Fruit fly (Drosophila melanogaster) whole organism, embryonic: ENCODE measurements around the gene GstO3.
A peak's percentile ranks its signal among the peaks of the same experiment; 100 is the strongest.

Experiments used
- Blimp-1 ChIP-seq: fragments of 200-800 bp; sonication (Bioruptor generic); optimal IDR thresholded peaks from 3 replicates; lab custom pipeline; 2018; ENCODE audit warnings: missing biosample characterization, missing genetic modification characterization, mild to moderate bottlenecking, moderate library complexity, missing genetic modification reagents
- CG1024 ChIP-seq: fragments of 200-800 bp; sonication (Bioruptor generic); IDR thresholded peaks from 2 replicates; pipeline ENCODE4 v1.3.6; 2022; ENCODE audit warnings: missing biosample characterization, missing genetic modification characterization
- CG10462 ChIP-seq: fragments of 200-800 bp; sonication (Bioruptor generic); optimal IDR thresholded peaks from 2 replicates; lab custom pipeline; 2016; ENCODE audit warnings: missing biosample characterization, missing genetic modification characterization
- CG1233 ChIP-seq: fragments of 200-800 bp; sonication (Bioruptor generic); optimal IDR thresholded peaks from 4 replicates; lab custom pipeline; 2018; ENCODE audit warnings: missing biosample characterization, mild to moderate bottlenecking, missing genetic modification characterization
- CG14710 ChIP-seq: fragments of 200-800 bp; sonication (Bioruptor generic); optimal IDR thresholded peaks from 3 replicates; lab custom pipeline; 2019; ENCODE audit warnings: missing biosample characterization, mild to moderate bottlenecking, missing genetic modification characterization, moderate library complexity
- CG2129 ChIP-seq: fragments of 200-800 bp; sonication (Bioruptor generic); IDR thresholded peaks from 2 replicates; pipeline ENCODE4 v1.3.6; 2022; ENCODE audit warnings: missing biosample characterization, missing genetic modification characterization; ENCODE audit not compliant: partially characterized antibody
- CG31388 ChIP-seq: fragments of 200-800 bp; sonication (Bioruptor generic); optimal IDR thresholded peaks from 2 replicates; lab custom pipeline; 2016; ENCODE audit warnings: missing biosample characterization, missing genetic modification characterization
- CG3281 ChIP-seq: fragments of 200-800 bp; sonication (Bioruptor generic); optimal IDR thresholded peaks from 3 replicates; lab custom pipeline; 2017; ENCODE audit warnings: missing biosample characterization, mild to moderate bottlenecking, missing genetic modification characterization
- CG34376 ChIP-seq: fragments of 200-800 bp; sonication (Bioruptor generic); optimal IDR thresholded peaks from 2 replicates; lab custom pipeline; 2018; ENCODE audit warnings: missing biosample characterization, mild to moderate bottlenecking, missing genetic modification characterization
- CG4424 ChIP-seq: fragments of 200-800 bp; sonication (Bioruptor generic); optimal IDR thresholded peaks from 3 replicates; lab custom pipeline; 2016; ENCODE audit warnings: missing biosample characterization, missing genetic modification characterization
- CG4617 ChIP-seq: fragments of 200-800 bp; sonication (Bioruptor generic); optimal IDR thresholded peaks from 3 replicates; lab custom pipeline; 2016; ENCODE audit warnings: missing biosample characterization, missing genetic modification characterization, borderline replicate concordance
- CG6765 ChIP-seq: fragments of 200-800 bp; sonication (Bioruptor generic); optimal IDR thresholded peaks from 3 replicates; lab custom pipeline; 2017; ENCODE audit warnings: missing biosample characterization, mild to moderate bottlenecking, missing genetic modification characterization
- CG6813 ChIP-seq: fragments of 200-800 bp; sonication (Bioruptor generic); optimal IDR thresholded peaks from 2 replicates; lab custom pipeline; 2017; ENCODE audit warnings: missing biosample characterization, missing genetic modification characterization, mild to moderate bottlenecking, moderate library complexity, missing genetic modification reagents
- CG7556 ChIP-seq: fragments of 200-800 bp; sonication (Bioruptor generic); optimal IDR thresholded peaks from 2 replicates; lab custom pipeline; 2017; ENCODE audit warnings: missing biosample characterization, mild to moderate bottlenecking, missing genetic modification characterization
- CG8281 ChIP-seq: fragments of 200-800 bp; sonication (Bioruptor generic); optimal IDR thresholded peaks from 2 replicates; lab custom pipeline; 2018; ENCODE audit warnings: missing biosample characterization, mild to moderate bottlenecking, missing genetic modification characterization, moderate library complexity
- CTCF ChIP-seq: fragments of 200-800 bp; sonication (Bioruptor generic); optimal IDR thresholded peaks from 2 replicates; lab custom pipeline; 2017; ENCODE audit warnings: missing biosample characterization, mild to moderate bottlenecking, missing genetic modification characterization, moderate library complexity
- CrebB ChIP-seq: fragments of 200-800 bp; sonication (Bioruptor generic); optimal IDR thresholded peaks from 3 replicates; lab custom pipeline; 2018; ENCODE audit warnings: missing biosample characterization, mild to moderate bottlenecking, missing genetic modification characterization
- D ChIP-seq, 2 experiments: fragments of 200-800 bp in 1 of 2; fragments of >200 bp in 1 of 2; sonication (Bioruptor generic) in 1 of 2; optimal IDR thresholded peaks; 2 replicates in 1 of 2; 3 replicates in 1 of 2; lab custom pipeline; 2017; ENCODE audit warnings: mild to moderate bottlenecking in 1 of 2, missing biosample characterization in 1 of 2, missing genetic modification characterization in 1 of 2, missing genetic modification reagents in 1 of 2
- Dref ChIP-seq: fragments of 200-800 bp; sonication (Bioruptor generic); IDR thresholded peaks from 2 replicates; pipeline ENCODE4 v1.3.6; 2022; ENCODE audit warnings: missing biosample characterization, missing genetic modification characterization
- Elba2 ChIP-seq: fragments of 200-800 bp; sonication (Bioruptor generic); optimal IDR thresholded peaks from 3 replicates; lab custom pipeline; 2016; ENCODE audit warnings: missing biosample characterization, missing genetic modification characterization
- Fer1 ChIP-seq: fragments of 200-800 bp; sonication (Bioruptor generic); optimal IDR thresholded peaks from 2 replicates; lab custom pipeline; 2017; ENCODE audit warnings: missing biosample characterization, mild to moderate bottlenecking, missing genetic modification characterization
- HLHmδ ChIP-seq: fragments of 200-800 bp; sonication (Bioruptor generic); optimal IDR thresholded peaks from 2 replicates; lab custom pipeline; 2018; ENCODE audit warnings: missing biosample characterization, mild to moderate bottlenecking, missing genetic modification characterization, moderate library complexity
- Hand ChIP-seq: fragments of 200-800 bp; sonication (Bioruptor generic); optimal IDR thresholded peaks from 2 replicates; lab custom pipeline; 2017; ENCODE audit warnings: mild to moderate bottlenecking, missing biosample characterization, missing genetic modification reagents, missing genetic modification characterization
- HmgD ChIP-seq: fragments of 200-800 bp; sonication (Bioruptor generic); optimal IDR thresholded peaks from 3 replicates; lab custom pipeline; 2016; ENCODE audit warnings: missing biosample characterization, missing genetic modification characterization
- Hr51 ChIP-seq, 2 experiments: fragments of 200-800 bp; sonication (Bioruptor generic); optimal IDR thresholded peaks; 2 replicates in 1 of 2; 3 replicates in 1 of 2; lab custom pipeline; 2016 to 2018; ENCODE audit warnings: missing biosample characterization in 2 of 2, missing genetic modification characterization in 2 of 2, mild to moderate bottlenecking in 1 of 2, moderate library complexity in 1 of 2
- Neu2 ChIP-seq: fragments of 200-800 bp; sonication (Bioruptor generic); optimal IDR thresholded peaks from 3 replicates; lab custom pipeline; 2016; ENCODE audit warnings: missing biosample characterization, missing genetic modification characterization, borderline replicate concordance
- Nf-YC ChIP-seq: fragments of 200-800 bp; optimal IDR thresholded peaks from 3 replicates; lab custom pipeline; 2019; ENCODE audit warnings: missing biosample characterization, mild to moderate bottlenecking, missing genetic modification characterization, moderate library complexity
- Ssrp ChIP-seq: fragments of 200-800 bp; sonication (Bioruptor generic); optimal IDR thresholded peaks from 2 replicates; lab custom pipeline; 2018; ENCODE audit warnings: missing biosample characterization, mild to moderate bottlenecking, missing genetic modification characterization, moderate library complexity
- Trl ChIP-seq, 3 experiments: fragments of >200 bp in 2 of 3; fragments of 200-800 bp in 1 of 3; sonication (Bioruptor generic) in 1 of 3; optimal IDR thresholded peaks; 2 replicates in 1 of 3; 3 replicates in 2 of 3; lab custom pipeline; 2016 to 2017; ENCODE audit warnings: missing biosample characterization in 1 of 3, missing genetic modification characterization in 1 of 3
- ac ChIP-seq: fragments of 200-800 bp; sonication (Bioruptor generic); optimal IDR thresholded peaks from 3 replicates; lab custom pipeline; 2017; ENCODE audit warnings: missing biosample characterization, mild to moderate bottlenecking, missing genetic modification characterization
- ap ChIP-seq: fragments of 200-800 bp; sonication (Bioruptor generic); IDR thresholded peaks from 2 replicates; pipeline ENCODE4 v1.3.6; 2022; ENCODE audit warnings: missing biosample characterization, missing genetic modification characterization
- ato ChIP-seq: fragments of 200-800 bp; sonication (Bioruptor generic); IDR thresholded peaks from 2 replicates; pipeline ENCODE4 v1.3.6; 2022; ENCODE audit warnings: missing biosample characterization, missing genetic modification characterization; ENCODE audit not compliant: partially characterized antibody
- cg ChIP-seq: fragments of 200-800 bp; sonication (Bioruptor generic); optimal IDR thresholded peaks from 3 replicates; lab custom pipeline; 2019; ENCODE audit warnings: missing biosample characterization, mild to moderate bottlenecking, missing genetic modification characterization, moderate library complexity
- crc ChIP-seq: fragments of 200-800 bp; sonication (Bioruptor generic); optimal IDR thresholded peaks from 2 replicates; lab custom pipeline; 2016; ENCODE audit warnings: missing biosample characterization, missing genetic modification characterization
- dmrt99B ChIP-seq: fragments of 200-800 bp; sonication (Bioruptor generic); optimal IDR thresholded peaks from 2 replicates; lab custom pipeline; 2018; ENCODE audit warnings: missing biosample characterization, mild to moderate bottlenecking, missing genetic modification characterization, moderate library complexity
- emc ChIP-seq: fragments of 200-800 bp; sonication (Bioruptor generic); optimal IDR thresholded peaks from 2 replicates; lab custom pipeline; 2016; ENCODE audit warnings: missing biosample characterization, missing genetic modification characterization
- gfzf ChIP-seq: fragments of 200-800 bp; sonication (Bioruptor generic); optimal IDR thresholded peaks from 2 replicates; lab custom pipeline; 2016; ENCODE audit warnings: missing biosample characterization, mild to moderate bottlenecking, missing genetic modification characterization, moderate library complexity
- jing ChIP-seq: fragments of 200-800 bp; sonication (Bioruptor generic); optimal IDR thresholded peaks from 2 replicates; lab custom pipeline; 2018; ENCODE audit warnings: missing biosample characterization, mild to moderate bottlenecking, missing genetic modification characterization
- kah ChIP-seq: fragments of 200-800 bp; sonication (Bioruptor generic); optimal IDR thresholded peaks from 2 replicates; lab custom pipeline; 2018; ENCODE audit warnings: missing biosample characterization, mild to moderate bottlenecking, missing genetic modification characterization
- kni ChIP-seq: fragments of 200-800 bp; sonication (Bioruptor generic); optimal IDR thresholded peaks from 3 replicates; lab custom pipeline; 2017; ENCODE audit warnings: mild to moderate bottlenecking, missing biosample characterization, missing genetic modification reagents, missing genetic modification characterization
- lab ChIP-seq: fragments of 200-800 bp; sonication (Bioruptor generic); optimal IDR thresholded peaks from 3 replicates; lab custom pipeline; 2017; ENCODE audit warnings: missing biosample characterization, missing genetic modification characterization, mild to moderate bottlenecking, moderate library complexity, missing genetic modification reagents
- nerfin-1 ChIP-seq: fragments of 200-800 bp; sonication (Bioruptor generic); optimal IDR thresholded peaks from 3 replicates; lab custom pipeline; 2019; ENCODE audit warnings: missing biosample characterization, mild to moderate bottlenecking, missing genetic modification characterization, moderate library complexity
- run ChIP-seq: fragments of 200-800 bp; sonication (Bioruptor generic); optimal IDR thresholded peaks from 3 replicates; lab custom pipeline; 2018; ENCODE audit warnings: missing biosample characterization, mild to moderate bottlenecking, missing genetic modification characterization
- schlank ChIP-seq: fragments of 200-800 bp; sonication (Bioruptor generic); optimal IDR thresholded peaks from 2 replicates; lab custom pipeline; 2018; ENCODE audit warnings: missing biosample characterization, mild to moderate bottlenecking, missing genetic modification characterization
- stwl ChIP-seq: fragments of 200-800 bp; sonication (Bioruptor generic); optimal IDR thresholded peaks from 3 replicates; lab custom pipeline; 2018; ENCODE audit warnings: missing biosample characterization, mild to moderate bottlenecking, missing genetic modification characterization, moderate library complexity
- trem ChIP-seq: fragments of 200-800 bp; optimal IDR thresholded peaks from 3 replicates; lab custom pipeline; 2019; ENCODE audit warnings: missing biosample characterization, mild to moderate bottlenecking, missing genetic modification characterization, moderate library complexity
- unc-4 ChIP-seq: fragments of 200-800 bp; sonication (Bioruptor generic); IDR thresholded peaks from 2 replicates; pipeline ENCODE4 v1.3.6; 2022; ENCODE audit warnings: missing biosample characterization, missing genetic modification characterization; ENCODE audit not compliant: partially characterized antibody

GstO3 gene

DNA sequence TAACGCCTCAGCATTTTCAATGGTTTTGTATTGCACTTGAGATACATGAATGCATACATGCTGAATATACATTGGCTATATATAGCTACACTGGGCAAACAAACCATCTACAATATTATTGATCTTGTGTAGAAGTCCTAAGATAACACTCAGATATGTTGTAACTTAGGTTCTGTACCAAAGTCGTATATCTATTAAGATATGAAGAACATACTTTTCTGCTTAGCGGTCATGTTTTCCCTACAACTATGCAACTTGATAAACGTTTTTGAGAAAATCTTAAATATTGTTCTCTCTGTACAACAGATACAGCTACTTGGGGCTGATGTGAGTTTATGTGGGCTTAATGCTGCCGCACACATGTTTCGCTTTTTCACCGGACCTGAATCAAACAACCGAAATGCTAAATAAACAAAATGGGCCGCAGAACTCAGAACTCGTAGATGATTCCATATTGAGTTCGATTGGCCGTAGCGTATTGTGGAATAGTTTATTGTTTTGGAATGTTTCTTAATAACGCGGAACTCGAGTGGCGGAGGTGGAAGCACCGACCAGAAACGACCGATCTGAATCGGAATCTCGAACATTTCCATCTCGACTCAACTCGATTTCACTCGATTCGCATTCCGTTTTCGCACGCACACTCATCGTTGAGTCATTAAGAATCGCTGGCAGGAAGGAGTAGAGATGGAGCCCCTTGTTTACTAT, 30.7 kb downstream of the GstO3 start (continued):
- TF ChIP-seq kni, result peak; percentile 6
- TF ChIP-seq ato (GFP tag; lab: Robert Waterston, UW), result no peak
- no peak for TF ChIP-seq D (optimal IDR thresholded peaks at IDR 0.05; lab: Kevin White, UChicago)
- TF ChIP-seq D (GFP tag; optimal IDR thresholded peaks at IDR 0.05; lab: Kevin White, UChicago), result peak; percentile 56
- 0 out of 2 replicates have a peak, but pooled peaks have one; percentile 28 for TF ChIP-seq ap
- TF ChIP-seq lab (GFP tag; lab: Kevin White, UChicago), result peak; percentile 61
- no peak for TF ChIP-seq emc
- TF ChIP-seq gfzf, result no peak
- TF ChIP-seq unc-4, result no peak
- TF ChIP-seq Fer1 (GFP tag; lab: Kevin White, UChicago), result peak; percentile 29
- TF ChIP-seq CG8281, result peak; percentile 14
- TF ChIP-seq ac, result no peak
- TF ChIP-seq jing (GFP tag; lab: Kevin White, UChicago), result peak; percentile 32
- TF ChIP-seq Ssrp (tag; lab: Kevin White, UChicago), result peak; percentile 38
- TF ChIP-seq crc, result no peak
- TF ChIP-seq CG10462 (GFP tag; lab: Kevin White, UChicago), result peak; percentile 20
- TF ChIP-seq CG4617, result no peak
- TF ChIP-seq stwl (tag; lab: Kevin White, UChicago), result no peak
- TF ChIP-seq CG6813 (GFP tag; lab: Kevin White, UChicago), result peak; percentile 6
- no peak for TF ChIP-seq CG1024 (GFP tag; lab: Robert Waterston, UW)
- no peak for TF ChIP-seq Hand (GFP tag; lab: Kevin White, UChicago)
- TF ChIP-seq Blimp-1 (GFP tag; lab: Kevin White, UChicago), result peak; percentile 73
- TF ChIP-seq trem, result peak; percentile 53
- peak; percentile 23 for TF ChIP-seq CG7556 (GFP tag; lab: Kevin White, UChicago)
- TF ChIP-seq Dref, result no peak
- TF ChIP-seq CrebB, result peak; percentile 2
- no peak for TF ChIP-seq HmgD
- no peak for TF ChIP-seq schlank (tag; lab: Kevin White, UChicago)
- TF ChIP-seq kah (GFP tag; lab: Kevin White, UChicago), result peak; percentile 61
- peak; percentile 72 for TF ChIP-seq dmrt99B (tag; lab: Kevin White, UChicago)
- peak; percentile 9 for TF ChIP-seq CG3281 (GFP tag; lab: Kevin White, UChicago)
- TF ChIP-seq CG1233 (GFP tag; lab: Kevin White, UChicago), result peak; percentile 26
- no peak for TF ChIP-seq CTCF
- TF ChIP-seq Trl (optimal IDR thresholded peaks at IDR 0.05; lab: Kevin White, UChicago), result no peak
- peak; percentile 56 for TF ChIP-seq Trl (GFP tag; optimal IDR thresholded peaks at IDR 0.05; lab: Kevin White, UChicago)
- TF ChIP-seq CG2129 (GFP tag; lab: Robert Waterston, UW), result no peak
- no peak for TF ChIP-seq CG31388 (GFP tag; lab: Kevin White, UChicago)
- TF ChIP-seq CG6765 (GFP tag; lab: Kevin White, UChicago), result no peak
- TF ChIP-seq Neu2 (GFP tag; lab: Kevin White, UChicago), result no peak
- no peak for TF ChIP-seq CG34376 (GFP tag; lab: Kevin White, UChicago)
- peak; percentile 69 for TF ChIP-seq CG14710
- TF ChIP-seq Hr51 (GFP tag; optimal IDR thresholded peaks at IDR 0.05; lab: Kevin White, UChicago), result peak in 1 of 2 experiments; percentile 56
- TF ChIP-seq run (tag; lab: Kevin White, UChicago), result peak; percentile 39
- TF ChIP-seq nerfin-1, result peak; percentile 31
- peak; percentile 1 for TF ChIP-seq cg (GFP tag; lab: Kevin White, UChicago)
- TF ChIP-seq CG4424 (GFP tag; lab: Kevin White, UChicago), result peak; percentile 50
- no peak for TF ChIP-seq HLHmδ (GFP tag; lab: Kevin White, UChicago)
- TF ChIP-seq Nf-YC (tag; lab: Kevin White, UChicago), result peak; percentile 18
- no peak for TF ChIP-seq Elba2 (GFP tag; lab: Kevin White, UChicago)
